Worm (Caenorhabditis elegans) whole organism, L4 larva: ENCODE results near the gene W06G6.10.
A peak's percentile ranks its signal among the peaks of the same experiment; 100 is the strongest.

Source experiments
- F10B5.3 ChIP-seq: sonication (generic microtip); optimal IDR thresholded peaks from 2 replicates; lab custom pipeline; 2016; ENCODE audit warnings: mild to moderate bottlenecking, missing genetic modification characterization, missing compliant biosample characterization
- F37D6.2 ChIP-seq: sonication (generic microtip); optimal IDR thresholded peaks from 2 replicates; lab custom pipeline; 2016; ENCODE audit warnings: mild to moderate bottlenecking, missing genetic modification characterization, missing compliant biosample characterization
- ZK337.2 ChIP-seq: fragments of 200-800 bp; sonication (Bioruptor generic); IDR thresholded peaks from 2 replicates; pipeline ENCODE4 v1.3.6; 2022; ENCODE audit warnings: missing genetic modification reagents, missing genetic modification characterization, missing compliant biosample characterization
- aha-1 ChIP-seq: fragments of 150-350 bp; peaks from one replicate; lab custom pipeline; 2014; ENCODE audit warnings: missing biosample characterization, missing genetic modification characterization
- arid-1 ChIP-seq: fragments of 200-800 bp; sonication (Bioruptor generic); conservative IDR thresholded peaks from 2 replicates; pipeline ENCODE4 v1.3.6; 2022; ENCODE audit warnings: missing genetic modification reagents, missing genetic modification characterization, missing compliant biosample characterization
- ceh-62 ChIP-seq: sonication (generic microtip); optimal IDR thresholded peaks from 2 replicates; lab custom pipeline; 2017; ENCODE audit warnings: missing biosample characterization, missing genetic modification characterization
- cey-2 ChIP-seq: sonication (generic microtip); optimal IDR thresholded peaks from 3 replicates; lab custom pipeline; 2017; ENCODE audit warnings: missing genetic modification characterization, mild to moderate bottlenecking, missing compliant biosample characterization, antibody characterized with exemption, borderline replicate concordance; ENCODE audit not compliant: insufficient read depth
- dmd-6 ChIP-seq: fragments of 200-800 bp; sonication (Bioruptor generic); IDR thresholded peaks from 2 replicates; pipeline ENCODE4 v1.3.6; 2022; ENCODE audit warnings: missing genetic modification reagents, missing genetic modification characterization, missing compliant biosample characterization
- dmd-8 ChIP-seq: fragments of 200-800 bp; sonication (Bioruptor generic); IDR thresholded peaks from 2 replicates; pipeline ENCODE4 v1.3.6; 2022; ENCODE audit warnings: missing genetic modification characterization, missing compliant biosample characterization
- dve-1 ChIP-seq: sonication (generic microtip); optimal IDR thresholded peaks from 2 replicates; lab custom pipeline; 2017; ENCODE audit warnings: antibody characterized with exemption, mild to moderate bottlenecking, missing genetic modification characterization, missing compliant biosample characterization; ENCODE audit not compliant: insufficient read depth
- egl-43 ChIP-seq: fragments of 200-800 bp; sonication (Bioruptor generic); IDR thresholded peaks from 2 replicates; pipeline ENCODE4 v1.3.6; 2022; ENCODE audit warnings: missing genetic modification reagents, missing genetic modification characterization, missing compliant biosample characterization
- fkh-10 ChIP-seq: fragments of 150-350 bp; optimal IDR thresholded peaks from 2 replicates; lab custom pipeline; 2014; ENCODE audit warnings: missing biosample characterization, missing genetic modification reagents, missing genetic modification characterization
- hlh-11 ChIP-seq: fragments of 200-800 bp; sonication (Bioruptor generic); optimal IDR thresholded peaks from 2 replicates; lab custom pipeline; 2018; ENCODE audit warnings: mild to moderate bottlenecking, missing genetic modification characterization, missing compliant biosample characterization
- hlh-30 ChIP-seq: sonication (generic microtip); optimal IDR thresholded peaks from 2 replicates; lab custom pipeline; 2017; ENCODE audit warnings: antibody characterized with exemption, mild to moderate bottlenecking, missing genetic modification characterization, missing compliant biosample characterization; ENCODE audit not compliant: insufficient read depth
- jun-1 ChIP-seq: fragments of 150-350 bp; optimal IDR thresholded peaks from 2 replicates; lab custom pipeline; 2014; ENCODE audit warnings: missing biosample characterization, missing genetic modification reagents, missing genetic modification characterization
- lim-7 ChIP-seq: fragments of 200-800 bp; sonication (Bioruptor generic); IDR thresholded peaks from 2 replicates; pipeline ENCODE4 v1.3.6; 2022; ENCODE audit warnings: missing genetic modification characterization, missing compliant biosample characterization
- lir-3 ChIP-seq: sonication (generic microtip); optimal IDR thresholded peaks from 2 replicates; lab custom pipeline; 2016; ENCODE audit warnings: mild to moderate bottlenecking, missing genetic modification characterization, missing compliant biosample characterization
- madf-5 ChIP-seq, 2 experiments: fragments of 200-800 bp; sonication (Bioruptor generic); IDR thresholded peaks; 2 replicates each; pipeline ENCODE4 v1.3.6; 2022; ENCODE audit warnings: missing compliant biosample characterization in 2 of 2, missing genetic modification characterization in 2 of 2
- madf-9 ChIP-seq: fragments of 200-800 bp; sonication (Bioruptor generic); conservative IDR thresholded peaks from 2 replicates; pipeline ENCODE4 v1.3.6; 2022; ENCODE audit warnings: missing genetic modification reagents, missing genetic modification characterization, missing compliant biosample characterization
- mdt-29 ChIP-seq: fragments of 200-800 bp; sonication (Bioruptor generic); IDR thresholded peaks from 2 replicates; pipeline ENCODE4 v1.3.6; 2022; ENCODE audit warnings: missing genetic modification reagents, missing genetic modification characterization, missing compliant biosample characterization
- nhr-10 ChIP-seq: fragments of 150-350 bp; optimal IDR thresholded peaks from 2 replicates; lab custom pipeline; 2014; ENCODE audit warnings: missing biosample characterization, missing genetic modification characterization
- nhr-102 ChIP-seq: sonication (generic microtip); optimal IDR thresholded peaks from 2 replicates; lab custom pipeline; 2016; ENCODE audit warnings: mild to moderate bottlenecking, missing genetic modification characterization, moderate library complexity, missing compliant biosample characterization
- nhr-28 ChIP-seq: fragments of 150-350 bp; optimal IDR thresholded peaks from 2 replicates; lab custom pipeline; 2014; ENCODE audit warnings: missing biosample characterization, missing genetic modification characterization
- nhr-41 ChIP-seq: fragments of 200-800 bp; sonication (Bioruptor generic); IDR thresholded peaks from 2 replicates; pipeline ENCODE4 v1.3.6; 2022; ENCODE audit warnings: missing genetic modification reagents, missing genetic modification characterization, missing compliant biosample characterization
- nhr-42 ChIP-seq: fragments of 200-800 bp; sonication (Bioruptor generic); IDR thresholded peaks from 2 replicates; pipeline ENCODE4 v1.3.6; 2022; ENCODE audit warnings: missing genetic modification characterization, missing compliant biosample characterization
- pha-4 ChIP-seq, 2 experiments: fragments of 150-350 bp in 1 of 2; fragments of 200-800 bp in 1 of 2; sonication (Bioruptor generic) in 1 of 2; IDR thresholded peaks in 1 of 2; optimal IDR thresholded peaks in 1 of 2; 2 replicates each; pipeline versions ENCODE4 v1.3.6 to Lab custom; 2014 to 2022; ENCODE audit warnings: missing genetic modification characterization in 2 of 2, missing genetic modification reagents in 2 of 2, missing biosample characterization in 1 of 2, missing compliant biosample characterization in 1 of 2
- php-3 ChIP-seq: fragments of 200-800 bp; sonication (Bioruptor generic); IDR thresholded peaks from 2 replicates; pipeline ENCODE4 v1.3.6; 2022; ENCODE audit warnings: missing genetic modification reagents, missing genetic modification characterization, missing compliant biosample characterization
- pqm-1 ChIP-seq: sonication (generic microtip); optimal IDR thresholded peaks from 2 replicates; lab custom pipeline; 2017; ENCODE audit warnings: missing biosample characterization, missing genetic modification characterization
- sdz-12 ChIP-seq: fragments of 200-800 bp; sonication (Bioruptor generic); optimal IDR thresholded peaks from 2 replicates; lab custom pipeline; 2018; ENCODE audit warnings: mild to moderate bottlenecking, missing genetic modification characterization, missing compliant biosample characterization
- snpc-4 ChIP-seq: fragments of 150-350 bp; optimal IDR thresholded peaks from 2 replicates; lab custom pipeline; 2014; ENCODE audit warnings: missing biosample characterization, missing genetic modification characterization
- tag-97 ChIP-seq: fragments of 200-800 bp; sonication (Bioruptor generic); IDR thresholded peaks from 2 replicates; pipeline ENCODE4 v1.3.6; 2022; ENCODE audit warnings: missing genetic modification characterization, missing compliant biosample characterization
- tra-1 ChIP-seq: fragments of 200-800 bp; sonication (Bioruptor generic); IDR thresholded peaks from 2 replicates; pipeline ENCODE4 v1.3.6; 2022; ENCODE audit warnings: missing genetic modification reagents, missing genetic modification characterization, missing compliant biosample characterization
- unc-130 ChIP-seq: sonication (generic microtip); optimal IDR thresholded peaks from 2 replicates; lab custom pipeline; 2016; ENCODE audit warnings: missing genetic modification reagents, missing genetic modification characterization, missing compliant biosample characterization
- unc-39 ChIP-seq: sonication (generic microtip); optimal IDR thresholded peaks from 2 replicates; lab custom pipeline; 2017; ENCODE audit warnings: missing biosample characterization, missing genetic modification characterization
- unc-62 ChIP-seq, 3 experiments: fragments of 150-350 bp in 1 of 3; sonication (generic microtip); optimal IDR thresholded peaks in 2 of 3; peaks in 1 of 3; 1 replicate in 1 of 3; 2 replicates in 2 of 3; lab custom pipeline; 2014 to 2017; ENCODE audit warnings: missing biosample characterization in 3 of 3, missing genetic modification characterization in 3 of 3, missing genetic modification reagents in 3 of 3, missing genotype in 1 of 3
- zag-1 ChIP-seq: fragments of 150-350 bp; optimal IDR thresholded peaks from 2 replicates; lab custom pipeline; 2014; ENCODE audit warnings: missing biosample characterization, missing genetic modification characterization

The W06G6.10 gene

DNA sequence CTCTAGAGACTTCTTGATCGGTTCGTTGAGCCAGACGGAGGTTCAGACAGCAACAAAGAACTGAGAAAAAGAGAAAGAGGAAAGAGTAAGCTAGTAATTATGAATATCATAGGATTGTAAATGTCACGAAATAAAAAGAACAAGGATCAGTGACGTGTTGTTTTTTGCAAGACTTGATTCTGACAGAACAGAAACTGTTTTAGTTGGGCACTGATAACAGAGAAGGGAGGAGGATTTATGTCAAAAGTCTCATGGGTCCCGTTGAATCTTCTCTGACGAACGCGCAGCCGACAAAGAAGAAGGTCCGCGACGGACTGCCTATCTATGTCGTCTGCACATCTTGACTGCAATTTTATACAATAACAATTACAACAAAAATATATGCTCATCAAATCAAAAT lies 46.4 kb downstream of the W06G6.10 start, which contains the start of gene T03E6.9:
Gene T03E6.9, minus strand, starts transcription at position 101 of the 400 bp plus-strand sequence.
- TF ChIP-seq unc-62 (GFP tag; optimal IDR thresholded peaks at IDR 0.05 in 1 of 2; lab: Kevin White, UChicago): peak in 1 of 2 experiments; percentile 6
- TF ChIP-seq unc-62 (tag; optimal IDR thresholded peaks at IDR 0.05; lab: Kevin White, UChicago): no peak
- no peak for TF ChIP-seq cey-2 (tag; lab: Kevin White, UChicago)

DNA sequence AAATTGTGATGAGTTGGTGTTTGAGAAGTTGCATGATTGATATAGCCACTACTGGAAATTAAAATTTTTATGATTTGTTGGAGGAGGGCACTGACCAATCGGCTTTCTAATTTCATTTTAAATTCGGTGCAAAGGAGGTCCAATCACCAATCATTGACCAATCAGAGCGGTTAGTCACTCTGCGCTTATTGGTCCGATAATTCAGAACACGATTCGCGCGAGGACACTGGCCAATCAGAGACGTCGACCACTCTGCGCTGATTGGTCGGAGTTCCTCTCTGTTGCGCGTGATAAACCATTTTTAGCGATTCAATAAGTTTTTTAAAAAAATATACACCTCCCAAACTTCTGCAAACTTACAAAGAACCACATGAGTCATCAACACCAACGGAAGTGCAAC lies 47.2 kb downstream of the W06G6.10 start:
- no peak for TF ChIP-seq nhr-28 (tag; lab: Kevin White, UChicago)
- no peak for TF ChIP-seq snpc-4 (tag; lab: Kevin White, UChicago)
- no peak for TF ChIP-seq lir-3 (tag; lab: Kevin White, UChicago)
- no peak for TF ChIP-seq pha-4 (GFP tag; IDR thresholded peaks at IDR 0.05; lab: Robert Waterston, UW)
- no peak for TF ChIP-seq pha-4 (tag; optimal IDR thresholded peaks at IDR 0.05; lab: Kevin White, UChicago)
- TF ChIP-seq pqm-1: no peak
- TF ChIP-seq unc-130 (GFP tag; lab: Kevin White, UChicago): no peak
- TF ChIP-seq dmd-8 (GFP tag; lab: Robert Waterston, UW): no peak
- no peak for TF ChIP-seq fkh-10
- no peak for TF ChIP-seq mdt-29 (GFP tag; lab: Robert Waterston, UW)
- no peak for TF ChIP-seq egl-43 (GFP tag; lab: Robert Waterston, UW)
- no peak for TF ChIP-seq zag-1
- no peak for TF ChIP-seq arid-1
- TF ChIP-seq F37D6.2 (tag; lab: Kevin White, UChicago): no peak
- TF ChIP-seq jun-1 (tag; lab: Kevin White, UChicago): no peak
- no peak for TF ChIP-seq nhr-10 (tag; lab: Kevin White, UChicago)
- TF ChIP-seq nhr-41: no peak
- TF ChIP-seq unc-39: no peak

DNA sequence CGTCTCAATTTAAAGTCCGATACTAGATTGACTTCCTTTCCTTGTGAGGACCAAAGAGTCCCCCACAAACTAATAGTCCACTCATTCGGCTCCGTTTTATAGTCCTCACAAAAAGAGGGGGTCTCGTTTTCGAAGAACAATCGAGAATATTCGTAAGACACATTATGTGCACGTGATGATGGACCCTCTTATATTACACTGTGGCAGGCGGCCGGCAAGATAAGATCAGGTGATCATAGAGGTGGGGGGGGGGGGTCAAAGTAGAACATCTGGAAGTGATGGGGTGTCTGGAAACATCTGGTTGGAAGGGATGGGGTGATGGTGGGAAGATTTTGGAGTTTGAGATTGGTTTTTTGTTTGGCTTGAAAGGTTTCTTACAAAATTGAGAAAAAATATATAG lies 48.6 kb downstream of the W06G6.10 start:
- TF ChIP-seq F10B5.3 (tag; lab: Kevin White, UChicago) (no peak), hlh-11 (tag; lab: Kevin White, UChicago) (peak; percentile 66), madf-5 (GFP tag; IDR thresholded peaks at IDR 0.05; lab: Robert Waterston, UW) (no peak), tag-97 (GFP tag; lab: Robert Waterston, UW) (no peak), nhr-102 (tag; lab: Kevin White, UChicago) (no peak), dmd-6 (GFP tag; lab: Robert Waterston, UW) (peak; percentile 14; the same call in 1 of the 2 replicates), lim-7 (GFP tag; lab: Robert Waterston, UW) (no peak), dve-1 (tag; lab: Kevin White, UChicago) (peak; percentile 38), nhr-42 (no peak), tra-1 (0 out of 2 replicates have a peak, but pooled peaks have one; percentile 35), php-3 (GFP tag; lab: Robert Waterston, UW) (no peak), ZK337.2 (GFP tag; lab: Robert Waterston, UW) (no peak), madf-9 (no peak), aha-1 (peak; percentile 1), ceh-62 (tag; lab: Kevin White, UChicago) (no peak), sdz-12 (GFP tag; lab: Kevin White, UChicago) (no peak), mdt-29 (GFP tag; lab: Robert Waterston, UW) (peak; percentile 95), hlh-30 (tag; lab: Kevin White, UChicago) (peak; percentile 64)
